Worm (Caenorhabditis elegans) whole organism, L4/young adult: ENCODE data around the gene srt-22.
"Not testable (repeated sequence)": the region's sequence is repeated elsewhere in the genome, so short reads cannot be mapped to it uniquely, and the experiment has no call there.

Source experiments
- W03F9.2 ChIP-seq: fragments of 150-350 bp; optimal IDR thresholded peaks from 2 replicates; lab custom pipeline; 2014; ENCODE audit warnings: missing biosample characterization, missing genetic modification characterization
- dao-5 ChIP-seq: sonication (generic microtip); optimal IDR thresholded peaks from 2 replicates; lab custom pipeline; 2016; ENCODE audit warnings: missing genotype, missing genetic modification characterization, moderate library complexity, missing compliant biosample characterization
- him-1 ChIP-seq: sonication (generic microtip); optimal IDR thresholded peaks from 2 replicates; lab custom pipeline; 2016; ENCODE audit warnings: missing genotype, missing genetic modification reagents, missing genetic modification characterization, missing compliant biosample characterization

Gene srt-22

DNA sequence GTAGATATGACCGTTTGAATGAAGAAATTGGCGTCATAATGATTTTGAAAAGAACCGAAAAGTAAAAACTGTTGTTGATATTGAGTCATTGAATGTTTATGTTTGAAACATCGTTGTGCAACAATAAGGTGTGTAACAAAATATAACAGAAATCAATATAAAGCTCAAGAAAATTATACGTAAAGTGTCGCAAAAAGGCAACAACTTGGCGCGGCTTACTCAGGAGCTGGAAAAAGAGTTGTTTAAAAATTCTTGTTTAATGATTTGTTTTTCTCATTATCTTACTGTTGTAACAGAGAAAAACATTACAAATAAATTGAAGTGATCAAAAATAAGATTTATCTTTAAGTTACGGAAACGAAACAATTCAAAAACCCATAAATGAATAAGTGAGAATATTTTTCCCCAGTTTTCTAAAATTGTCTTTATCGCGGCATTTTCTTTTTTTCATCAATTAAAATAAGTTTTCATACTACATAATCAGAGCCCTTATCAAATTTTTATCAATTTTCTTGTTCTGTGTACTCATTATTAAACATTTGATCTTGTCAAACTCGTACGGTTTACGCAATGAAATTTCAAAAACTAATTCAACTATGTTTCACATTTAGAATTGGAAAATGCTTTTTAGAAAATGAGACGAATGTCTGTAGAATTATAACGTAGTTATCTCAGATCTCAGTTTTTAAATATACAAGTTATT, 12.2 kb upstream of the srt-22 start, which contains the start of gene ZK1037.6:
TSS of gene ZK1037.6 (minus strand) at position 51 of the 703 bp plus-strand sequence.
- no peak for TF ChIP-seq dao-5 (tag; lab: Kevin White, UChicago)
- TF ChIP-seq him-1 (tag; lab: Kevin White, UChicago): no peak
- no peak for TF ChIP-seq W03F9.2

DNA sequence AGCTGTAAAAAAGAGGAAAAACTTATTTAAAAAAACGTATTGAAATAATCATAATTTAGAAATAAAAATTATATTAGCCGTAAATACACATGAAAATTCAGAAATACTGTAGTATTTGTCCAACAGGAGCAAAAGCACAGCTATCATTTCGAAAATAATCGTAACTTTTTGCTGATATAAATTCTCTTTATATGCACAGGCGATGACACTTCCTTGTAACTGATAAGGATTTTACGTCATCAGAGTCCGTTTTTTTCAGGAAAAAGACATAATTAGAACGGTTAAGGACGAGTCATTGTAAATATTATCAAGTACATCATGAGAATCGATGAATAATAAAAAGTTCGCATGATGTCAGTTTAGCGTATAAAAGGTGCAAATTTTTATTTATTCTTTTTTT, 7.7 kb upstream of the srt-22 start:
- TF ChIP-seq him-1 (tag; lab: Kevin White, UChicago): no peak
- no peak for TF ChIP-seq W03F9.2
- no peak for TF ChIP-seq dao-5 (tag; lab: Kevin White, UChicago)

DNA sequence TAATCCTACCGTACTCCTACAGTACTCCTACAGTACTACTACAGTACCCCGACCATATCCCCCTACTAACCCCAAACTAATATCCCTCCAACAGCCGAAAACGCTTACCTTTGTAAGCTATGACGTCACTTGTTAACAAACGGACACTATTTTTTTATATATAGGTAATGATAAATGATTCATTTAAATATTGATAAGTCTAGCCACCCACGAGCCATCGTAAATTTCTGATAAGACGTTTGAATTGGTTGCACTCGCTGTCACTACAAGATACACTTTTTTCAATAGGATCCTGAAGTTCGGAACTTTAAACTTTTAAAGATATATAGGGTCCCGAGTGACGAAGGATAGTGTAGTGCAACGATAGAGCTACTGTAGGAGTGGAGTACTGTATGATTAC, 6.9 kb upstream of the srt-22 start, which contains the start of gene nhr-247:
TSS of gene nhr-247 (plus strand) at position 330 of the 400 bp plus-strand sequence.
- not testable (repeated sequence) for TF ChIP-seq him-1 (tag; lab: Kevin White, UChicago); dao-5 (tag; lab: Kevin White, UChicago); W03F9.2

DNA sequence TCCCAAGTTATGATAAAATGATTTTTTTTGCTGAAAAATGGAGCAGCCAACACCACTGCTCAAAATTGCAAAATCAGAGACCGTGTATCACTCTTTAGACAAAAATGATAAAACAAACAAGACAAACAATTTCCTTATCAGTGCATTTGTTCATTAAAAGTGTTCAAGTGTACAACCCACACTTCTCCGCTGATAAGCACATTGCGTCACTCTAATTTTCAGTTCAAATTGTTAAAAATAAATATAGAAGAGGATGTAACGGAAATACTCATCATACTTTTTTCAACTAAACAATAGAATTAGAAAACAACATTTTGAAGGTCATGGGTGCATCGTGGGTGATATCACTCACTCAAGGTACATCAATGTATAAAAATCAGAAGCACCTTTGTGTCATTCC, 2.9 kb upstream of the srt-22 start, which contains the start of gene nhr-291:
TSS of gene nhr-291 (plus strand) at position 324 of the 400 bp plus-strand sequence.
- no peak for TF ChIP-seq dao-5 (tag; lab: Kevin White, UChicago)
- no peak for TF ChIP-seq him-1 (tag; lab: Kevin White, UChicago)
- no peak for TF ChIP-seq W03F9.2

DNA sequence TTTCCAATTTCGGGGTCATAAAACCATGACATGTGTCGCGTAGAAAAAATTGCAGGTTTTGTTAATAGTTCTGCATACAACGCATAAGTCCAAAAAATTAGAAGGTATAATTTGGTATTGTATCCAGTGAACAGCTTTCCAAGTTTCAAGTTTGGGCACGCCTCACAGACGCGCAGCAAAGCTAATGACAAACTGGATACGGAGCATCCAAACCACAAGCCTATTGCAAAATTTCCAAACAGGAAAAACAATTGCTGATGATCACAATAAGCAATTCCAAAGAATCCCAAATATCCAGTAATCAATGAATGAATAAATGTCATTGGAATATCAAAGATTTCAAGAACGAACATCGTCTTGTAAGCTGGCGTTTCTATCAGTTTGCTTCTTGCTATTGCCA, 2.2 kb downstream of the srt-22 start:
- no peak for TF ChIP-seq him-1 (tag; lab: Kevin White, UChicago)
- no peak for TF ChIP-seq W03F9.2
- TF ChIP-seq dao-5 (tag; lab: Kevin White, UChicago): no peak

DNA sequence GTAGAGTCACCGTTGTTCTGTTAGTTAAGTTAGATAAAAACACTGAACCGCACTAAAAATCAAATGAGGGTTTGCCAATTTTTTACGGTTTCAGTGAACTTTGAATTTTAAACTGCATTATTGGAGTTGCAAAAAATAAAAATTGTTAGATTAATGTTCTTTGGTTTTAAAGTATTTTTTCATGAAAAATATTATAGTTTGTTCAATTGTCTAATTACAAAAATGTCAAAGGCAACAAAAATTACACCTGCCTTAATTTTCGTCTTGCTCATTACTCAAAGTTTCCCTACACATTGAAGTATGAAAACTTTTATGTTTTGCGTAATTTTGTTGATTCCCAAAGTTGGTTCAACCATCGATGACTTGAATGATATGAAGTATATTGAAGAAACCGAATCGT, 4.9 kb downstream of the srt-22 start, which contains the start of gene irld-62:
TSS of gene irld-62 (plus strand) at position 301 of the 400 bp plus-strand sequence.
- no peak for TF ChIP-seq dao-5 (tag; lab: Kevin White, UChicago)
- no peak for TF ChIP-seq him-1 (tag; lab: Kevin White, UChicago)
- TF ChIP-seq W03F9.2: no peak

DNA sequence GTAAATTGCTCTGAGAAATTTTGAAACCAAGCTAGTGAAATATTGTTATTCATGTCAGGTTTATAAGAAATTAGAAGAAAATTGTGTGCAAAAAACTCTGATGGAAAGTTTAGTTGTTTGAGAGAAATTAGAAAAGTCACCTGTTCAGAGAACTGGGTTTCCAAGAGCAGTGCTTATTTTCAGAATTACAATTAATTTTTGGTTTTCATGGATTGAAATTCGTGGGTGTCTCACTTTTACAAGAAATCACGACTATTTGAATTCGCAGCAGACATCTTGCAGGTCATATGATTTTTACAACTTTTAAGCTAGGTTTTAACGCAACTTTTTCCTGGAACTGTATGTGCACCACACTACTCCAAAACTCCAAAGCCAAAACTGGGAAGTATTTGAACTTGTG, 6.7 kb downstream of the srt-22 start, which contains the start of gene srz-10:
TSS of gene srz-10 (minus strand) at position 88 of the 400 bp plus-strand sequence.
- TF ChIP-seq him-1 (tag; lab: Kevin White, UChicago) (no peak), W03F9.2 (no peak), dao-5 (tag; lab: Kevin White, UChicago) (no peak)

DNA sequence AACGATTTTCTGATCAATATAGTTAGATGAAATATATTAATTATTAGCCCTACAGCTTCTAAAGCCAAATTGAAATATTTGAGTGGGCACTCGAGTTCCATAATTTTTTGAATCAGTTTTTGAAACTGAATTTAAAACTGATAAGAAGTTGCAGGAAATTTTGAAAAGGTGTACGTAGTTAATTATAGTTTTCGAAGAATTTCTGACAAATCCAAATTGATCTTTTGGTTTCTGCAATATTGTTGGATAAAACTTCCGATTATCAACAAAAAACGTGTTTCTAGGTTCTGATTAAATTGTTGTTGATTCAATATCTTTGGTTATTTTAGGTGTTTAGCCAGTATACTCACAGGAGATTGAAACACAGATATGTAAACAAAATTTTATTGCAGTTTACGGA, 9.0 kb downstream of the srt-22 start, which contains the start of gene T26H8.4:
TSS of gene T26H8.4 (minus strand) at position 101 of the 400 bp plus-strand sequence.
- no peak for TF ChIP-seq dao-5 (tag; lab: Kevin White, UChicago)
- no peak for TF ChIP-seq W03F9.2
- no peak for TF ChIP-seq him-1 (tag; lab: Kevin White, UChicago)

DNA sequence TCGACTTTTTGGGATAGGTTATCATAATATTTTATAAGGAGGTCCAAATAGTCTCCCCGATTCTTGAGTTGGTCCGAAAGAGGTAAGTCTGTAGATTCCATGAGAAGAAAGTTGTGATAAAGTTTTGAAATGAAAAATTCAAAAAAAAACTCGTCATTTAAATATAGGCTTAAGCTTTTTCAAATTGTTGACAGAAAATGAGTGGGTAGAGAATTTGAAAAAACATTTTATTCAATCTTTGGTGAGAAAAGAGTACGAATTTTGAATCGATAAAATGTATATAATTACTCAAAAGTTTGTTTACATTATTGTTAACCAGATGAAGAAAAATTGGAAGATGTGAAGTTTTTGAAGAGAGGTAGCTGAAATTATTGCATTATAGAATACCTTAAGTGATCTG, 10.2 kb downstream of the srt-22 start, which contains the start of gene T26H8.5:
TSS of gene T26H8.5 (minus strand) at position 101 of the 400 bp plus-strand sequence.
- no peak for TF ChIP-seq him-1 (tag; lab: Kevin White, UChicago)
- no peak for TF ChIP-seq dao-5 (tag; lab: Kevin White, UChicago)
- no peak for TF ChIP-seq W03F9.2

DNA sequence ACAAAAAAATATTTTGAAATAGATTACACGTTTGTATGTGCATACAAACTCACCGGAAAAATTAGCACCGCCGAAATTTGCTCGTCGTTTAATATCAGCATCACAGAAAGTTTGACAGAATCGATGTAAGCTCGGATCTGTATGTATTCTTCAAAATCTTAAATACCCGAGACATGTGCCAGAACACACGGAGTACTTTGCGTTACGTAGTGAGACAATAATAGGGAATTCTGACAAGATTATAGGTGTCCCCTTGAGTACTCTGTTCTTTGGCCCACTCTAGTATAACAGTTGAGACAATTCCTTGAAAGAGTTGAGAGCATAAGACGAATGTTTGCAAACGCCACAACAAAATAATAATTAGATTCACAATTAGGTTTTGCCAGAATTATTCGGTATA, 12.1 kb downstream of the srt-22 start, which contains the start of gene srx-48:
TSS of gene srx-48 (minus strand) at position 101 of the 400 bp plus-strand sequence.
- TF ChIP-seq him-1 (tag; lab: Kevin White, UChicago): no peak
- no peak for TF ChIP-seq dao-5 (tag; lab: Kevin White, UChicago)
- no peak for TF ChIP-seq W03F9.2

DNA sequence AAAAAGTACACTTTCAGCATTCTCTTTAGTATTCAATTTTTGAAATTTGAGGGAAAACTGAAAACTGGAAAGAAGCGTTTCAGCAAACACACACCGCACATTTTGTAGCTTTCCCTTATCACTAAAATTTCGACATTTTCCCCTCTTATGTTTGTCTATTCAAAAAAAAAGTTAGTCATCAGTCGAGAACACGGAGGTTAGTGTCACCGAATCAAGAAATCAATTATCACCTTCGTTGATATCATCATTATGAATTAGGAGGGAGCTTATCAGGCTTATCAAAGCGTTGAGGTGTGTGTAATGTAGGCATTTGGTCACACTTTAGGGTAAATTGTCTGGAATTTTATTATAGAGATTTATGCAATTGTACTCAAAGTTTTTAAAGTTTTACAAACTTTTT, 17.1 kb downstream of the srt-22 start, which contains the start of gene cpr-3:
TSS of gene cpr-3 (minus strand) at position 104 of the 400 bp plus-strand sequence.
- TF ChIP-seq W03F9.2 (no peak), him-1 (tag; lab: Kevin White, UChicago) (no peak), dao-5 (tag; lab: Kevin White, UChicago) (no peak)

DNA sequence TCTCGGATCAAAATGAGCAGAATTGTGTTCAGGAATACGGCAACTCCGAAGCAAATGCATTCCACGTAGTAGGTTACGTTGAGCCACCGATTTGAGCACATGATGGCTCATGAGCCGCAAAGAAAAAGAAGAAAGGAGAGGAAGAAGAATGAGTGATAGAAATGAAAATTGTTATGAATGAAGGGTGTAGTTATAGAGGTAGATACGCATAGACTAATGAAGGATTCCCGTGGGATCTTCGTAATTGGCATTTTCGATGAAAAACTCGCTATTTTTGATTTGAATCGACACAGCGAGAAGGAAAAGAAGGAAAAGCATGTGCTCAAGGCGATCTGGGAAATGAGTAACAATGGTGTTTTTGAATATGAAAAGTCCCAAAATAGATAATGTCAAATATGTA, 21.9 kb downstream of the srt-22 start, which contains the start of gene str-96:
TSS of gene str-96 (minus strand) at position 101 of the 400 bp plus-strand sequence.
- TF ChIP-seq W03F9.2: no peak
- TF ChIP-seq him-1 (tag; lab: Kevin White, UChicago): no peak
- no peak for TF ChIP-seq dao-5 (tag; lab: Kevin White, UChicago)

DNA sequence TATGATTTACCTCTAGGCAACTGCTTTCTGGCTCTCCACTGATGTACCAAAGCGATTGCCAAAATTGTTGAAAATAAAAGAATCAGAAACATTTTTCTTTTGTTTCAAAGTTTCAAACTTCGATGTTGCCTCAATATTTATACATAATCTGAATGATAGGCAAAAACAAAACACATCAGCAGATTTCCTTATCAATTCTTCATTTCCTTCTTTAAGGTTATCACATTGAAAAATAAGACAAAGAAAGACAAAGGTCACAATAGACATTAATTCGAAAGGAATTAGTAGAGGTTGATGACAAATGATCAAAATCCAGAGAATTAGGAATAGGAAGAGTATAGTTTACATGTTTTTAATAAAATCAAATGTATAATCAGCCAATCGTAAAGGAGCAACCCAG, 24.7 kb downstream of the srt-22 start, which contains the start of gene cyp-34A2:
TSS of gene cyp-34A2 (minus strand) at position 101 of the 400 bp plus-strand sequence.
- TF ChIP-seq him-1 (tag; lab: Kevin White, UChicago): no peak
- TF ChIP-seq dao-5 (tag; lab: Kevin White, UChicago): no peak
- no peak for TF ChIP-seq W03F9.2

DNA sequence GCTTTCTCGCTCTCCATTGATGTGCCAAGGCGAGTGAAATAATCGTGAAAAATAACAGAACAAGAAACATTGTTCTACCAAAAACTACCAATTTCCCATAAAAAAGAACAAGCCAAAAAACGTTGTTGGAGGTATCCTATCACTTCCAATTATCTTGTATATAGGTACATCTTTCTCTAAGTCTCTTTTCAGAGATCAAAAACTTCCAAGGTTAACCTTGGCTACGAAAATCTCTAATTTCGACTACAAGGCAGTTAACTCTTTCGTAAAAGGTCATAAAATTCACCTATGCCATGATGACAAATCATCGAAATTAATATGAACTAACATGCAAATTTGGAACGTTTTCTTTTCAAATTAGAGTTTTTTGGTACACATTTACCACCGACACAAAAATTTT, 27.9 kb downstream of the srt-22 start, which contains the start of gene cyp-34A1:
TSS of gene cyp-34A1 (minus strand) at position 101 of the 400 bp plus-strand sequence.
- TF ChIP-seq W03F9.2 (no peak), him-1 (tag; lab: Kevin White, UChicago) (no peak), dao-5 (tag; lab: Kevin White, UChicago) (no peak)
